Worm (Caenorhabditis elegans) whole organism, L4 larva: Measurements from ENCODE around the gene T04A8.13.
A peak's percentile ranks its signal among the peaks of the same experiment; 100 is the strongest.

Experiments used
- F44E2.7 ChIP-seq: fragments of 200-800 bp; sonication (Bioruptor generic); IDR thresholded peaks from 2 replicates; pipeline ENCODE4 v2.1.2; 2022; ENCODE audit warnings: missing genetic modification characterization, missing compliant biosample characterization
- F49E8.2 ChIP-seq: sonication (generic microtip); optimal IDR thresholded peaks from 2 replicates; lab custom pipeline; 2016; ENCODE audit warnings: missing compliant biosample characterization, mild to moderate bottlenecking, missing genetic modification characterization, borderline replicate concordance
- R02D3.7 ChIP-seq: fragments of 150-350 bp; sonication (generic microtip); optimal IDR thresholded peaks from 3 replicates; lab custom pipeline; 2014; ENCODE audit warnings: missing biosample characterization, missing genetic modification characterization
- T20F7.1 ChIP-seq: fragments of 200-800 bp; sonication (Bioruptor generic); optimal IDR thresholded peaks from 2 replicates; lab custom pipeline; 2018; ENCODE audit warnings: mild to moderate bottlenecking, missing genetic modification characterization, missing compliant biosample characterization
- Y5F2A.4 ChIP-seq: fragments of 200-800 bp; sonication (Bioruptor generic); optimal IDR thresholded peaks from 2 replicates; lab custom pipeline; 2018; ENCODE audit warnings: mild to moderate bottlenecking, missing genetic modification characterization, missing compliant biosample characterization
- ZK546.5 ChIP-seq, 2 experiments: sonication (generic microtip); optimal IDR thresholded peaks; 2 replicates each; lab custom pipeline; 2017; ENCODE audit warnings: missing biosample characterization in 2 of 2, missing genetic modification characterization in 2 of 2
- arid-1 ChIP-seq: fragments of 200-800 bp; sonication (Bioruptor generic); conservative IDR thresholded peaks from 2 replicates; pipeline ENCODE4 v1.3.6; 2022; ENCODE audit warnings: missing genetic modification reagents, missing genetic modification characterization, missing compliant biosample characterization
- ceh-20 ChIP-seq: fragments of 200-800 bp; sonication (Bioruptor generic); IDR thresholded peaks from 2 replicates; pipeline ENCODE4 v1.3.6; 2022; ENCODE audit warnings: missing genetic modification reagents, missing genetic modification characterization, missing compliant biosample characterization
- ceh-44 ChIP-seq: fragments of 200-800 bp; sonication (Bioruptor generic); IDR thresholded peaks from 2 replicates; pipeline ENCODE4 v1.3.6; 2022; ENCODE audit warnings: missing genetic modification reagents, missing genetic modification characterization, missing compliant biosample characterization
- cey-2 ChIP-seq: sonication (generic microtip); optimal IDR thresholded peaks from 3 replicates; lab custom pipeline; 2017; ENCODE audit warnings: missing genetic modification characterization, mild to moderate bottlenecking, missing compliant biosample characterization, antibody characterized with exemption, borderline replicate concordance; ENCODE audit not compliant: insufficient read depth
- ctbp-1 ChIP-seq: fragments of 200-800 bp; sonication (Bioruptor generic); IDR thresholded peaks from 2 replicates; pipeline ENCODE4 v1.3.6; 2022; ENCODE audit warnings: missing genetic modification reagents, missing genetic modification characterization, missing compliant biosample characterization
- daf-16 ChIP-seq, 3 experiments: sonication (generic microtip); optimal IDR thresholded peaks; 2 replicates each; lab custom pipeline; 2016 to 2017; ENCODE audit warnings: missing genetic modification characterization in 3 of 3, missing genetic modification reagents in 3 of 3, mild to moderate bottlenecking in 2 of 3, missing compliant biosample characterization in 2 of 3, missing biosample characterization in 1 of 3, moderate library complexity in 1 of 3
- daf-19 ChIP-seq: fragments of 200-800 bp; sonication (Bioruptor generic); conservative IDR thresholded peaks from 2 replicates; pipeline ENCODE4 v1.3.6; 2022; ENCODE audit warnings: missing genetic modification characterization, missing compliant biosample characterization
- dmd-6 ChIP-seq: fragments of 200-800 bp; sonication (Bioruptor generic); IDR thresholded peaks from 2 replicates; pipeline ENCODE4 v1.3.6; 2022; ENCODE audit warnings: missing genetic modification reagents, missing genetic modification characterization, missing compliant biosample characterization
- dmd-8 ChIP-seq: fragments of 200-800 bp; sonication (Bioruptor generic); IDR thresholded peaks from 2 replicates; pipeline ENCODE4 v1.3.6; 2022; ENCODE audit warnings: missing genetic modification characterization, missing compliant biosample characterization
- dpl-1 ChIP-seq: fragments of 150-350 bp; optimal IDR thresholded peaks from 2 replicates; lab custom pipeline; 2014; ENCODE audit warnings: missing biosample characterization, missing genetic modification reagents, missing genetic modification characterization
- dve-1 ChIP-seq: sonication (generic microtip); optimal IDR thresholded peaks from 2 replicates; lab custom pipeline; 2017; ENCODE audit warnings: antibody characterized with exemption, mild to moderate bottlenecking, missing genetic modification characterization, missing compliant biosample characterization; ENCODE audit not compliant: insufficient read depth
- hif-1 ChIP-seq, 2 experiments: sonication (generic microtip); optimal IDR thresholded peaks; 2 replicates each; lab custom pipeline; 2016 to 2017; ENCODE audit warnings: missing compliant biosample characterization in 2 of 2, missing genetic modification characterization in 2 of 2, missing genetic modification reagents in 2 of 2, missing genotype in 2 of 2, mild to moderate bottlenecking in 1 of 2
- hlh-30 ChIP-seq: sonication (generic microtip); optimal IDR thresholded peaks from 2 replicates; lab custom pipeline; 2017; ENCODE audit warnings: antibody characterized with exemption, mild to moderate bottlenecking, missing genetic modification characterization, missing compliant biosample characterization; ENCODE audit not compliant: insufficient read depth
- hmg-1.1 ChIP-seq: fragments of 200-800 bp; sonication (Bioruptor generic); IDR thresholded peaks from 2 replicates; pipeline ENCODE4 v1.3.6; 2022; ENCODE audit warnings: missing genetic modification reagents, missing genetic modification characterization, missing compliant biosample characterization
- jun-1 ChIP-seq: fragments of 150-350 bp; optimal IDR thresholded peaks from 2 replicates; lab custom pipeline; 2014; ENCODE audit warnings: missing biosample characterization, missing genetic modification reagents, missing genetic modification characterization
- lin-1 ChIP-seq: fragments of 200-800 bp; sonication (Bioruptor generic); IDR thresholded peaks from 2 replicates; pipeline ENCODE4 v1.3.6; 2022; ENCODE audit warnings: missing genetic modification reagents, missing genetic modification characterization, missing compliant biosample characterization
- lin-38 ChIP-seq: fragments of 200-800 bp; sonication (Bioruptor generic); IDR thresholded peaks from 2 replicates; pipeline ENCODE4 v1.3.6; 2022; ENCODE audit warnings: missing genetic modification reagents, missing genetic modification characterization, missing compliant biosample characterization
- lin-39 ChIP-seq: fragments of 150-350 bp; optimal IDR thresholded peaks from 2 replicates; lab custom pipeline; 2014; ENCODE audit warnings: missing biosample characterization, missing genetic modification reagents, missing genetic modification characterization
- lir-3 ChIP-seq: sonication (generic microtip); optimal IDR thresholded peaks from 2 replicates; lab custom pipeline; 2016; ENCODE audit warnings: mild to moderate bottlenecking, missing genetic modification characterization, missing compliant biosample characterization
- madf-9 ChIP-seq: fragments of 200-800 bp; sonication (Bioruptor generic); conservative IDR thresholded peaks from 2 replicates; pipeline ENCODE4 v1.3.6; 2022; ENCODE audit warnings: missing genetic modification reagents, missing genetic modification characterization, missing compliant biosample characterization
- mep-1 ChIP-seq: fragments of 150-350 bp; sonication (generic microtip); optimal IDR thresholded peaks from 3 replicates; lab custom pipeline; 2014; ENCODE audit warnings: missing biosample characterization, missing genetic modification characterization
- mxl-2 ChIP-seq: fragments of 200-800 bp; sonication (Bioruptor generic); conservative IDR thresholded peaks from 2 replicates; pipeline ENCODE4 v1.3.6; 2022; ENCODE audit warnings: missing genetic modification reagents, missing genetic modification characterization, missing compliant biosample characterization
- mxl-3 ChIP-seq: fragments of 200-800 bp; sonication (Bioruptor generic); optimal IDR thresholded peaks from 2 replicates; lab custom pipeline; 2018; ENCODE audit warnings: mild to moderate bottlenecking, missing genetic modification characterization, missing compliant biosample characterization
- nhr-102 ChIP-seq: sonication (generic microtip); optimal IDR thresholded peaks from 2 replicates; lab custom pipeline; 2016; ENCODE audit warnings: mild to moderate bottlenecking, missing genetic modification characterization, moderate library complexity, missing compliant biosample characterization
- nhr-11 ChIP-seq: fragments of 150-350 bp; optimal IDR thresholded peaks from 2 replicates; lab custom pipeline; 2014; ENCODE audit warnings: missing biosample characterization, missing genetic modification characterization
- nhr-111 ChIP-seq: fragments of 200-800 bp; sonication (Bioruptor generic); optimal IDR thresholded peaks from 2 replicates; lab custom pipeline; 2018; ENCODE audit warnings: mild to moderate bottlenecking, missing genetic modification characterization, missing compliant biosample characterization
- nhr-42 ChIP-seq: fragments of 200-800 bp; sonication (Bioruptor generic); IDR thresholded peaks from 2 replicates; pipeline ENCODE4 v1.3.6; 2022; ENCODE audit warnings: missing genetic modification characterization, missing compliant biosample characterization
- nhr-48 ChIP-seq: sonication (generic microtip); optimal IDR thresholded peaks from 2 replicates; lab custom pipeline; 2016; ENCODE audit warnings: mild to moderate bottlenecking, missing genetic modification characterization, missing compliant biosample characterization
- nhr-6 ChIP-seq: fragments of 150-350 bp; optimal IDR thresholded peaks from 2 replicates; lab custom pipeline; 2014; ENCODE audit warnings: missing biosample characterization, missing genetic modification characterization
- pha-4 ChIP-seq, 2 experiments: fragments of 150-350 bp in 1 of 2; fragments of 200-800 bp in 1 of 2; sonication (Bioruptor generic) in 1 of 2; IDR thresholded peaks in 1 of 2; optimal IDR thresholded peaks in 1 of 2; 2 replicates each; pipeline versions ENCODE4 v1.3.6 to Lab custom; 2014 to 2022; ENCODE audit warnings: missing genetic modification characterization in 2 of 2, missing genetic modification reagents in 2 of 2, missing biosample characterization in 1 of 2, missing compliant biosample characterization in 1 of 2
- saeg-2 ChIP-seq: fragments of 200-800 bp; sonication (Bioruptor generic); IDR thresholded peaks from 2 replicates; pipeline ENCODE4 v1.3.6; 2022; ENCODE audit warnings: missing genetic modification reagents, missing genetic modification characterization, missing compliant biosample characterization
- set-16 ChIP-seq: fragments of 200-800 bp; sonication (Bioruptor generic); IDR thresholded peaks from 2 replicates; pipeline ENCODE4 v1.3.6; 2022; ENCODE audit warnings: missing genetic modification reagents, missing genetic modification characterization, missing compliant biosample characterization
- snpc-1.2 ChIP-seq: fragments of 200-800 bp; sonication (Bioruptor generic); IDR thresholded peaks from 2 replicates; pipeline ENCODE4 v1.3.6; 2022; ENCODE audit warnings: missing genetic modification reagents, missing genetic modification characterization, missing compliant biosample characterization
- snpc-4 ChIP-seq: fragments of 150-350 bp; optimal IDR thresholded peaks from 2 replicates; lab custom pipeline; 2014; ENCODE audit warnings: missing biosample characterization, missing genetic modification characterization
- spr-3 ChIP-seq: fragments of 200-800 bp; sonication (Bioruptor generic); optimal IDR thresholded peaks from 2 replicates; lab custom pipeline; 2018; ENCODE audit warnings: mild to moderate bottlenecking, missing genetic modification characterization, missing compliant biosample characterization
- tag-97 ChIP-seq: fragments of 200-800 bp; sonication (Bioruptor generic); IDR thresholded peaks from 2 replicates; pipeline ENCODE4 v1.3.6; 2022; ENCODE audit warnings: missing genetic modification characterization, missing compliant biosample characterization
- unc-130 ChIP-seq: sonication (generic microtip); optimal IDR thresholded peaks from 2 replicates; lab custom pipeline; 2016; ENCODE audit warnings: missing genetic modification reagents, missing genetic modification characterization, missing compliant biosample characterization
- vab-7 ChIP-seq: fragments of 200-800 bp; sonication (Bioruptor generic); IDR thresholded peaks from 2 replicates; pipeline ENCODE4 v1.3.6; 2022; ENCODE audit warnings: missing genetic modification reagents, missing genetic modification characterization, missing compliant biosample characterization
- zag-1 ChIP-seq: fragments of 150-350 bp; optimal IDR thresholded peaks from 2 replicates; lab custom pipeline; 2014; ENCODE audit warnings: missing biosample characterization, missing genetic modification characterization
- zfp-2 ChIP-seq: sonication (generic microtip); optimal IDR thresholded peaks from 2 replicates; lab custom pipeline; 2016; ENCODE audit warnings: mild to moderate bottlenecking, missing genetic modification characterization, missing compliant biosample characterization
- zip-11 ChIP-seq: fragments of 200-800 bp; sonication (Bioruptor generic); IDR thresholded peaks from 2 replicates; pipeline ENCODE4 v1.3.6; 2022; ENCODE audit warnings: missing genetic modification characterization, missing compliant biosample characterization
- ztf-11 ChIP-seq: fragments of 150-350 bp; optimal IDR thresholded peaks from 2 replicates; lab custom pipeline; 2014; ENCODE audit warnings: missing biosample characterization, missing genetic modification characterization

T04A8.13 gene

ce11 chrIII:4689595-4689994, 17.2 kb upstream of the T04A8.13 start:
- TF ChIP-seq nhr-11 (tag; lab: Kevin White, UChicago) (peak; percentile 53), zfp-2 (tag; lab: Kevin White, UChicago) (peak; percentile 56), saeg-2 (GFP tag; lab: Robert Waterston, UW) (0 out of 2 replicates have a peak, but pooled peaks have one; percentile 34), F44E2.7 (peak; percentile 78; the same call in 1 of the 2 replicates), mxl-2 (0 out of 2 replicates have a peak, but pooled peaks have one; percentile 66), daf-19 (peak; percentile 89), nhr-102 (peak; percentile 59), ZK546.5 (tag; optimal IDR thresholded peaks at IDR 0.05; lab: Kevin White, UChicago) (no peak), hif-1 (tag; optimal IDR thresholded peaks at IDR 0.05; lab: Kevin White, UChicago) (peak in 1 of 2 experiments; percentile 74), set-16 (GFP tag; lab: Robert Waterston, UW) (no peak), vab-7 (GFP tag; lab: Robert Waterston, UW) (peak; percentile 91), T20F7.1 (GFP tag; lab: Kevin White, UChicago) (peak; percentile 68), F49E8.2 (tag; lab: Kevin White, UChicago) (peak; percentile 75), zag-1 (no peak), hmg-1.1 (GFP tag; lab: Robert Waterston, UW) (peak; percentile 80), dmd-8 (peak; percentile 93), mxl-3 (GFP tag; lab: Kevin White, UChicago) (peak; percentile 96), dpl-1 (GFP tag; lab: Kevin White, UChicago) (peak; percentile 60), zip-11 (peak; percentile 71; the same call in 1 of the 2 replicates), dve-1 (tag; lab: Kevin White, UChicago) (peak; percentile 76), tag-97 (no peak), R02D3.7 (tag; lab: Kevin White, UChicago) (peak; percentile 36), snpc-1.2 (peak; percentile 81), lin-38 (GFP tag; lab: Robert Waterston, UW) (peak; percentile 83), Y5F2A.4 (GFP tag; lab: Kevin White, UChicago) (peak; percentile 75), arid-1 (peak; percentile 89), ctbp-1 (GFP tag; lab: Robert Waterston, UW) (peak; percentile 84), ceh-44 (GFP tag; lab: Robert Waterston, UW) (peak; percentile 90), unc-130 (GFP tag; lab: Kevin White, UChicago) (peak; percentile 84), nhr-6 (peak; percentile 51), madf-9 (GFP tag; lab: Robert Waterston, UW) (peak; percentile 82), nhr-111 (GFP tag; lab: Kevin White, UChicago) (peak; percentile 93), spr-3 (GFP tag; lab: Kevin White, UChicago) (peak; percentile 83), pha-4 (GFP tag; IDR thresholded peaks at IDR 0.05; lab: Robert Waterston, UW) (peak; percentile 89), pha-4 (tag; optimal IDR thresholded peaks at IDR 0.05; lab: Kevin White, UChicago) (peak; percentile 53), nhr-48 (tag; lab: Kevin White, UChicago) (peak; percentile 77), lin-1 (GFP tag; lab: Robert Waterston, UW) (peak; percentile 86), nhr-42 (GFP tag; lab: Robert Waterston, UW) (peak; percentile 81), ztf-11 (no peak), jun-1 (peak; percentile 28), snpc-4 (tag; lab: Kevin White, UChicago) (no peak), mep-1 (tag; lab: Kevin White, UChicago) (peak; percentile 79), ceh-20 (GFP tag; lab: Robert Waterston, UW) (peak; percentile 75; the same call in 1 of the 2 replicates), daf-16 (GFP tag; optimal IDR thresholded peaks at IDR 0.05; lab: Kevin White, UChicago) (peak; percentile 70 to 80), daf-16 (tag; optimal IDR thresholded peaks at IDR 0.05; lab: Kevin White, UChicago) (peak; percentile 68), lir-3 (peak; percentile 75), dmd-6 (peak; percentile 77), lin-39 (tag; lab: Kevin White, UChicago) (no peak), cey-2 (tag; lab: Kevin White, UChicago) (no peak), hlh-30 (tag; lab: Kevin White, UChicago) (peak; percentile 87)
